Worm (Caenorhabditis elegans): Measurements from ENCODE around the gene K09E4.4.

DNA sequence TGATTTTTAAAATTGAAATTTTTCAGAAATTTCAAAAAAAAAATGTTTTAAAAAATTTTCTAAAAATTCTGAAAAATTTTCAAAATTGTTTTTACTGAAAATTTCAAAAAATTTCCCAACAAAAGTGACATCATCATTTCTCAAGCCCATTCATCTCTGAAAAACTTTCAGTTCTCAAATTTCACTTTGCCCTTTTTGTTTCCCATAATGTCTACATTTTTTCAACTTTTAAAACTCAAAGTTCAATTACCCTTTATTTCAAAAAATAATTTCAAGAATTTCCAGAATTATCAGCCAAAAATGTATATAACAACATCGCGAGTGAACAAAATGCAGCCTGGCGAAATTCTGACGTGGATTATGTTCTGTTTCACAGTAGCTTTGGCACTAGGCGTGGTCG is 21.0 kb downstream of the K09E4.4 start, which contains the start of gene bkip-1:
- TF ChIP-seq ama-1 (optimal IDR thresholded peaks at IDR 0.05) (no peak), R02D3.7 (tag; optimal IDR thresholded peaks at IDR 0.05) (no peak), jun-1 (tag; optimal IDR thresholded peaks at IDR 0.05) (no peak), daf-12 (tag; optimal IDR thresholded peaks at IDR 0.05) (no peak), elt-3 (tag; optimal IDR thresholded peaks at IDR 0.05) (no peak), pha-4 (tag; optimal IDR thresholded peaks at IDR 0.05) (no peak), nhr-23 (tag; optimal IDR thresholded peaks at IDR 0.05) (no peak), nhr-43 (tag; optimal IDR thresholded peaks at IDR 0.05; ENCODE audit: poor library complexity, severe bottlenecking) (no peak), ztf-4 (tag; optimal IDR thresholded peaks at IDR 0.05) (no peak), skn-1 (tag; optimal IDR thresholded peaks at IDR 0.05) (no peak), lin-15B (tag; optimal IDR thresholded peaks at IDR 0.05) (no peak), nhr-28 (tag; optimal IDR thresholded peaks at IDR 0.05) (no peak), sea-2 (GFP tag; optimal IDR thresholded peaks at IDR 0.05) (no peak), fos-1 (tag; optimal IDR thresholded peaks at IDR 0.05) (no peak)
